Fruit fly (Drosophila melanogaster) whole organism, wandering third instar larva: ENCODE measurements around the gene CG1801.

Experiments
- CG9705 ChIP-seq: fragments of 200-800 bp; sonication (Bioruptor generic); optimal IDR thresholded peaks from 2 replicates; lab custom pipeline; 2018; ENCODE audit warnings: missing biosample characterization, mild to moderate bottlenecking, missing genetic modification characterization
- Jra ChIP-seq: sonication (Bioruptor generic); optimal IDR thresholded peaks from 2 replicates; lab custom pipeline; 2016; ENCODE audit warnings: missing biosample characterization, missing genetic modification characterization
- Mio ChIP-seq: sonication (Bioruptor generic); optimal IDR thresholded peaks from 2 replicates; lab custom pipeline; 2016; ENCODE audit warnings: missing biosample characterization, missing genetic modification characterization
- Rel ChIP-seq, 2 experiments: fragments of 200-800 bp; sonication (Bioruptor generic) in 1 of 2; optimal IDR thresholded peaks; 2 replicates in 1 of 2; 3 replicates in 1 of 2; lab custom pipeline; 2016 to 2019; ENCODE audit warnings: mild to moderate bottlenecking in 2 of 2, missing biosample characterization in 2 of 2, missing genetic modification characterization in 2 of 2, moderate library complexity in 1 of 2
- Vsx2 ChIP-seq: fragments of 200-300, 225-300 bp; sonication (Bioruptor generic); optimal IDR thresholded peaks from 2 replicates; lab custom pipeline; 2018; ENCODE audit warnings: missing biosample characterization, missing genetic modification characterization; ENCODE audit not compliant: partially characterized antibody
- dmrt93B ChIP-seq: fragments of 200-800 bp; sonication (Bioruptor generic); optimal IDR thresholded peaks from 2 replicates; lab custom pipeline; 2018; ENCODE audit warnings: missing biosample characterization, mild to moderate bottlenecking, missing genetic modification characterization
- foxo ChIP-seq, 2 experiments: fragments of 200-800 bp; sonication (Bioruptor generic); optimal IDR thresholded peaks; 2 replicates in 1 of 2; 3 replicates in 1 of 2; lab custom pipeline; 2016 to 2017; ENCODE audit warnings: missing biosample characterization in 2 of 2, missing genetic modification characterization in 2 of 2
- fru ChIP-seq: fragments of 200-800 bp; sonication (Bioruptor generic); optimal IDR thresholded peaks from 3 replicates; lab custom pipeline; 2016; ENCODE audit warnings: missing biosample characterization, mild to moderate bottlenecking, missing genetic modification characterization
- psq ChIP-seq: fragments of 200-800 bp; sonication (Bioruptor generic); optimal IDR thresholded peaks from 3 replicates; lab custom pipeline; 2017; ENCODE audit warnings: missing biosample characterization, mild to moderate bottlenecking, missing genetic modification characterization, moderate library complexity

CG1801 gene

dm6 chrX:21265391-21265790, 51.9 kb downstream of the CG1801 start:
- TF ChIP-seq psq (GFP tag; lab: Kevin White, UChicago) (no peak), dmrt93B (GFP tag; lab: Kevin White, UChicago) (no peak), Vsx2 (GFP tag; lab: Kevin White, UChicago) (no peak), fru (GFP tag; lab: Kevin White, UChicago) (no peak), Rel (GFP tag; optimal IDR thresholded peaks at IDR 0.05; lab: Kevin White, UChicago) (no peak), Rel (tag; optimal IDR thresholded peaks at IDR 0.05; lab: Kevin White, UChicago) (no peak), Mio (GFP tag; lab: Kevin White, UChicago) (no peak), foxo (GFP tag; optimal IDR thresholded peaks at IDR 0.05; lab: Kevin White, UChicago) (no peak), CG9705 (no peak), Jra (GFP tag; lab: Kevin White, UChicago) (no peak)
- TF ChIP-seq, all 38 proteins: peak for 0
